Comparison of ENCODE assay signal across 6 worm cellular contexts in the genomic region with DNA sequence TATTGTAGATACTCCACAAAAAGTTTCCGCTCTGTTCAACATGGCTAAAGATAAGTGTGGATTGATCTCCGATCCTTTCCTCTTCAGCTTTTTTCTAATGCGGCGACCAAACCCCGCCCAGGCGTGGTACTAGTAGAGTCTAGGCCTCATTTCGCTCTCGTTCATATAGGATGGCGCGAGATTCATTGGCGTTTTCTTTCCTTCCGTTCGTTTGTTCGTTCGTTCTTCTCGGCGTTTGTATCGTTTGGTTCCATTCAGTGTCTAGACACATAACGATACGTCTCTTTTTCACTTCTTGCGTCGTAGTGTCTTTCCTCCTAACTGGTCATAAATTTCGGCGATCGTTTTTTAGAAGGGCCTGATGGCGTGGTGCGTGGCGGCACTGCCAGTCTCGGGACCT.
TF ChIP-seq lines count a peak whose summit lies in the region.

No protein-coding gene starts in this region.

TF ChIP-seq in whole organism, L1 larva, 84 proteins besides CTCF, POLR2A, EP300 and RAD21:
- peak; percentile 3 for TF ChIP-seq ama-1 (optimal IDR thresholded peaks at IDR 0.05; lab: Kevin White, UChicago)
- no peak for TF ChIP-seq lin-35 (GFP tag; optimal IDR thresholded peaks at IDR 0.05; lab: Kevin White, UChicago)

TF ChIP-seq in whole organism, L3 larva, 47 proteins besides CTCF, POLR2A, EP300 and RAD21:
- peak; percentile 55 for TF ChIP-seq egl-5 (tag; optimal IDR thresholded peaks at IDR 0.05; lab: Kevin White, UChicago)
- peak; percentile 53 for TF ChIP-seq lin-39 (tag; optimal IDR thresholded peaks at IDR 0.05; lab: Kevin White, UChicago)
- TF ChIP-seq lsy-12 (tag; optimal IDR thresholded peaks at IDR 0.05; lab: Kevin White, UChicago), result no peak

TF ChIP-seq in whole organism, L4 larva, 104 proteins besides CTCF, POLR2A, EP300 and RAD21:
- TF ChIP-seq Y105C5A.15 (GFP tag; IDR thresholded peaks at IDR 0.05; lab: Robert Waterston, UW) (no peak), lir-3 (tag; optimal IDR thresholded peaks at IDR 0.05; lab: Kevin White, UChicago) (no peak), php-3 (GFP tag; IDR thresholded peaks at IDR 0.05; lab: Robert Waterston, UW) (no peak), skn-1 (tag; optimal IDR thresholded peaks at IDR 0.05; lab: Kevin White, UChicago) (no peak), fos-1 (tag; optimal IDR thresholded peaks at IDR 0.05; lab: Kevin White, UChicago) (no peak), aha-1 (tag; lab: Kevin White, UChicago) (peak; percentile 15), dmd-9 (GFP tag; IDR thresholded peaks at IDR 0.05; lab: Robert Waterston, UW) (no peak), nhr-237 (tag; optimal IDR thresholded peaks at IDR 0.05; lab: Kevin White, UChicago) (no peak), lim-7 (GFP tag; IDR thresholded peaks at IDR 0.05; lab: Robert Waterston, UW) (no peak), F49E8.2 (tag; optimal IDR thresholded peaks at IDR 0.05; lab: Kevin White, UChicago; ENCODE audit: borderline replicate concordance) (no peak), unc-130 (GFP tag; optimal IDR thresholded peaks at IDR 0.05; lab: Kevin White, UChicago) (no peak), nhr-25 (tag; optimal IDR thresholded peaks at IDR 0.05; lab: Kevin White, UChicago; ENCODE audit: borderline replicate concordance, insufficient read depth) (no peak), dmd-8 (GFP tag; IDR thresholded peaks at IDR 0.05; lab: Robert Waterston, UW) (peak; percentile 15; the same call in 1 of the 2 replicates), hlh-30 (tag; optimal IDR thresholded peaks at IDR 0.05; lab: Kevin White, UChicago; ENCODE audit: insufficient read depth) (peak; percentile 34), Y5F2A.4 (GFP tag; optimal IDR thresholded peaks at IDR 0.05; lab: Kevin White, UChicago) (no peak)
TF ChIP-seq in whole organism, L4 larva: peak in this region for 3.

TF ChIP-seq in whole organism, late embryonic, 69 proteins besides CTCF, POLR2A, EP300 and RAD21:
- TF ChIP-seq npax-4 (tag; optimal IDR thresholded peaks at IDR 0.05; lab: Kevin White, UChicago), result peak; percentile 7
- TF ChIP-seq Y22D7AL.16 (tag; optimal IDR thresholded peaks at IDR 0.05; lab: Kevin White, UChicago), result no peak
TF ChIP-seq in whole organism, late embryonic: peak in this region for 1.

TF ChIP-seq in whole organism, midembryonic, 9 proteins besides CTCF, POLR2A, EP300 and RAD21:
- TF ChIP-seq med-1 (GFP tag; optimal IDR thresholded peaks at IDR 0.05; lab: Kevin White, UChicago; ENCODE audit: insufficient read depth) (no peak), klf-2 (GFP tag; conservative IDR thresholded peaks at IDR 0.05; lab: Robert Waterston, UW) (no peak), flt-1 (GFP tag; IDR thresholded peaks at IDR 0.05; lab: Robert Waterston, UW) (0 out of 2 replicates have a peak, but pooled peaks have one; percentile 23), ztf-29 (GFP tag; IDR thresholded peaks at IDR 0.05; lab: Robert Waterston, UW) (no peak)

TF ChIP-seq in whole organism, young adult, 124 proteins besides CTCF, POLR2A, EP300 and RAD21:
- 0 out of 2 replicates have a peak, but pooled peaks have one; percentile 1 for TF ChIP-seq lag-1 (GFP tag; IDR thresholded peaks at IDR 0.05; lab: Robert Waterston, UW)
- TF ChIP-seq rcor-1 (GFP tag; IDR thresholded peaks at IDR 0.05; lab: Robert Waterston, UW), result no peak
- 0 out of 2 replicates have a peak, but pooled peaks have one; percentile 57 for TF ChIP-seq lin-26 (GFP tag; IDR thresholded peaks at IDR 0.05; lab: Robert Waterston, UW)
- TF ChIP-seq gei-17 (GFP tag; optimal IDR thresholded peaks at IDR 0.05; lab: Kevin White, UChicago), result no peak
